Fruit fly (Drosophila melanogaster) Kc167 (cell line): ENCODE results near the gene Takl1.

Experiments
- Myc ChIP-seq: fragments of >200 bp; optimal IDR thresholded peaks from 2 replicates; lab custom pipeline; 2017; ENCODE audit warnings: missing external identifiers
- Sin3A ChIP-seq: fragments of >200 bp; optimal IDR thresholded peaks from 2 replicates; lab custom pipeline; 2018; ENCODE audit warnings: missing external identifiers
- h ChIP-seq: fragments of >200 bp; optimal IDR thresholded peaks from 3 replicates; lab custom pipeline; 2018; ENCODE audit warnings: missing external identifiers
- insv ChIP-seq: fragments of >200 bp; optimal IDR thresholded peaks from 3 replicates; lab custom pipeline; 2018; ENCODE audit warnings: missing external identifiers
- psq ChIP-seq: fragments of >200 bp; optimal IDR thresholded peaks from 2 replicates; lab custom pipeline; 2017; ENCODE audit warnings: missing external identifiers
- ttk ChIP-seq: sonication (Bioruptor generic); optimal IDR thresholded peaks from 2 replicates; lab custom pipeline; 2017; ENCODE audit warnings: missing external identifiers

Takl1 gene

DNA sequence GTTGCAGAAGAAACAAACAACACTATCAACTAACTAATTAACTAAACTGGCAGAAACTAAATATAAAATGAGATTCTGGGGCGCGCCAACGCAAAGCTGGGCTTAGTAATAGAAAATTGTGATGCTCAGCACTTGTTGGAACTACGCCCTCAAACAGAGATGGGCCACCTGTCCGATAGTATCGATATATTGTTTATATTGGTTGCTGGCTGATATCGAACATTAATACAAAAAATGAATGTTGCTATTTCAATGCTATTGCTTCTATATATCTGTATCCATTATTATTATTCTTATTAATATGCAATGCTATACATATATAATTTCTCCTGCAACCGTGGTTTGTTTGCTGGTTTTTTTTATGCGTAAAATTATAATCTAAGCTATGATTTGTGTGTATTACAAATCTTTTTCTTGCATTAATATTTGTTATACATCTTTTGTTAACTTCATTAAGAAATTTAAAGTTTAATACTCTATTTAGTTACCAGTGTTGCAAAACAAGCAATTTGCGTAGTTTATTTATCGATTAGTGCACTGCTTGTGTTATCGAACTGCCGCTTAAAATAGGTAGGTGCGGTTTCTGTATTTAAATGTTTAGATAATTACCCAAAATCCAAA is 10.1 kb downstream of the Takl1 start, which contains the start of gene CG31195:
TSS of gene CG31195 (minus strand) at position 195 of the 621 bp plus-strand sequence.
- TF ChIP-seq Myc (lab: Kevin White, UChicago) (no peak), insv (lab: Kevin White, UChicago) (no peak), h (lab: Kevin White, UChicago) (no peak), ttk (lab: Kevin White, UChicago) (no peak), Sin3A (lab: Kevin White, UChicago) (no peak), psq (lab: Kevin White, UChicago) (no peak)

DNA sequence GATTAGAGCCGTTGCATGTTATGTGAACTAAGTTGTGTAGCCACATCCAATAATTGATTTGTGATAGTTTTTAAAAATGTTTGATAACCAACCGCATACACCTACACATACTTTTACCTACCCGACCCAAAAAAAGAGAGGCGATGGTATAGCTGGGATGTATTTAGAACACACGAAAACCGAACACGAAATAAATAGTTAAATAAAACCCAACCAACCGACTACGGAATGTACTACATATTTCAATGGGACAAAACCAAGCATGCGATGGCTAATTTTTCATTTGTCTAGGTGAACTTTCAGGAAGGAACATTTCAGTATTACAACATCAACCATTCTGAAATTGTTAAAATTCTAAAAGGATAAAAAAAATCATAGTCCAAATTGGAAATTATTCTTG is 16.0 kb downstream of the Takl1 start, which contains the start of gene Syp:
TSS of gene Syp (plus strand) at position 301 of the 400 bp plus-strand sequence.
- TF ChIP-seq psq (lab: Kevin White, UChicago) = no peak
- TF ChIP-seq h (lab: Kevin White, UChicago) = no peak
- TF ChIP-seq Sin3A (lab: Kevin White, UChicago) = no peak
- no peak for TF ChIP-seq ttk (lab: Kevin White, UChicago)
- TF ChIP-seq insv (lab: Kevin White, UChicago) = no peak
- no peak for TF ChIP-seq Myc (lab: Kevin White, UChicago)

DNA sequence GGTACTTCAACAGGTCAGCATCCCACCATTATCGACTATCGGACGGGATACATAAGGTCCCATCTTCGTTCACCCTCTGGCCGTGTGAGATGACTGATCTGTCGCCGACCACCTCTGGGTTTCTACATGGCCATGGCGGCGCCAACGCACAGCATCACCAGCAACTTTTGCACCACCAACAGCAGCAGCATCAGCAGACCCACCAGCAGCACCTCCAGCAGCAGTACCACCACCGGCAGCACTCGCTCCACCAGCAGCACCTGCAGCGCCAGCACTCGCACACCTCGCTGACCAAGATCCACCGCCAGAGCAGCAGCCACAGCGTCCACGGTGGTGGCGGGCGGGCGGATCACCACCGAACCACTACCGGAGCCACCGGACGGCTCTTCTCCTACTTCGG is 17.4 kb downstream of the Takl1 start:
- no peak for TF ChIP-seq ttk (lab: Kevin White, UChicago)
- TF ChIP-seq insv (lab: Kevin White, UChicago) = no peak
- no peak for TF ChIP-seq psq (lab: Kevin White, UChicago)
- no peak for TF ChIP-seq Sin3A (lab: Kevin White, UChicago)
- no peak for TF ChIP-seq h (lab: Kevin White, UChicago)
- TF ChIP-seq Myc (lab: Kevin White, UChicago) = no peak

DNA sequence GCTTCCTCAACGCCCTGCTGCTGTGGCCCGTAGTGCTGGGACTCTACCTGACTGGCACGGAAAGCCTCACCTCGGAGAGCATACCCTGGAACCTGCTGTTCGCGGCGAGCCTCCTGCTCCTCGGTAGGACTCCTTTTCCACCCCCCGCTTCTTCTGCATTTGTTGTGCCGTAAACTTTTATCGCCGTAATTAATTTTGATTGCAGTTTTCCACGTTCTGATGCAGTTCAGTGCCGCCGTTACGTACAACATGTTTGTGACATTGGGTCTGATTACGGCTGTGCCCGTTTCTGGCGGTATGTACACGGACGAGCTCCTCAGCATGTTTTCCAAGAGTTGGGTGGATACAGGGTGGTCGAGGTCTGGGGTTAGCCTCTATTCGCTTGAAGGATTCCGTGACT is 22.9 kb downstream of the Takl1 start:
- TF ChIP-seq ttk (lab: Kevin White, UChicago) (no peak), Myc (lab: Kevin White, UChicago) (no peak), h (lab: Kevin White, UChicago) (no peak), psq (lab: Kevin White, UChicago) (no peak), insv (lab: Kevin White, UChicago) (no peak), Sin3A (lab: Kevin White, UChicago) (no peak)

DNA sequence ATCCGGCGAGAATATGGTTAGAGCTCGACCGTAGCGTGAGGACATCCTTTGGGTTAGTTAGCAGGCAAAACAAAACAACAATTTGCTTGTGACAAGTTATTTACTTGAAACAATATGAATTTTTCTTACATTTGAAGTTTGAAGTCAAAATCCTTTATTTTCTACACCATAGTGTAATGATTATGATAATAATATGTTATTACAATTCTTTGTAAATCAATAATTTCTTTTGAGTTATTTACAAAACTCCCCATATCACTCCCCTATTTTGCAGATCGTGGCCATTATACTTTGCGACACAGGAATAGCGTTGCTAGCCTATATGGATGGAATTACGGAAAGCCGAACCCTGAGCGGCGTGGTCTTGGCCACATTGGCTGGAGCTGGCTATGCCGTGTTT is 23.4 kb downstream of the Takl1 start, which contains the start of gene Prosalpha4T1:
TSS of gene Prosalpha4T1 (minus strand) at position 101 of the 400 bp plus-strand sequence.
- TF ChIP-seq ttk (lab: Kevin White, UChicago) (no peak), insv (lab: Kevin White, UChicago) (no peak), h (lab: Kevin White, UChicago) (no peak), Myc (lab: Kevin White, UChicago) (no peak), Sin3A (lab: Kevin White, UChicago) (no peak), psq (lab: Kevin White, UChicago) (no peak)

DNA sequence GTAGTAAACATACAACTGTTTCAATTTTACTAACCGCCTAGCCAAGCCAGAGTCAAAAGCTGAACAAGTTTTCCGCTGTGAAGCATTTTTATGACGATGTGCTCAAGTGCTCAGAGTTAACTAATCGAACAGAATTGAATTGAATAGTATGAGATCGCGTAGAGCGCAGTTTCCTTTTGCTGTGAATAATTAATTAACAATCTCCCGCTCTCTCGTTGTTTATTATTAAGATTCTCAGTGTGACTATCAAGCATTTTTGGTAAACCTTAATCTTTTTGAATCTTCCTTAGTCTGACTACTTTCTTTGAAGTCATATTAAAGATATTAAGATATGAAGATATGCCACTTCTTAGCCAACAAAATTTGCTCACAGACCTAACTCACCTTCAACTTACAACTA is 27.2 kb downstream of the Takl1 start, which contains the start of gene CG31200:
TSS of gene CG31200 (minus strand) at position 101 of the 400 bp plus-strand sequence.
- TF ChIP-seq Sin3A (lab: Kevin White, UChicago) = no peak
- no peak for TF ChIP-seq h (lab: Kevin White, UChicago)
- no peak for TF ChIP-seq insv (lab: Kevin White, UChicago)
- no peak for TF ChIP-seq ttk (lab: Kevin White, UChicago)
- TF ChIP-seq psq (lab: Kevin White, UChicago) = no peak
- no peak for TF ChIP-seq Myc (lab: Kevin White, UChicago)

DNA sequence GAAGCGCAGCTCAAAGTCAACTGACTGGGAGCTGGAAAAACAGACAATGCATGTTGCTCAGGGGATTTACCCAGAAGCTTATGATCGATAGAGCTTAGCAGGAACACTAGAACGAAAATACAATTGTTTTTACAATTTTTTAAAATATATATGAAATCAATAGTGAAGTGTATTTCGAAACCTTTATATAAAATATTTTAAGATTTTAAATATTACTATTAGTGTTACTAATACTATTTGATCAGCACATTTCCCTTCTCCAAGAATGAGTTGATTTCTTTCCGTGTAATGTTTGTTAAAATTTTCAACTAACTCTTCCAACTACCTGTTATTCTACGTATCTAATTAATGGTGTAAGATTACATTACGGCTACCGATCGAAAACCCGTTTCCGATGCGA is 28.6 kb downstream of the Takl1 start, which contains the start of gene CG31199:
TSS of gene CG31199 (minus strand) at position 101 of the 400 bp plus-strand sequence.
- TF ChIP-seq Myc (lab: Kevin White, UChicago) = no peak
- TF ChIP-seq psq (lab: Kevin White, UChicago) = no peak
- TF ChIP-seq Sin3A (lab: Kevin White, UChicago) = no peak
- TF ChIP-seq ttk (lab: Kevin White, UChicago) = no peak
- TF ChIP-seq insv (lab: Kevin White, UChicago) = no peak

DNA sequence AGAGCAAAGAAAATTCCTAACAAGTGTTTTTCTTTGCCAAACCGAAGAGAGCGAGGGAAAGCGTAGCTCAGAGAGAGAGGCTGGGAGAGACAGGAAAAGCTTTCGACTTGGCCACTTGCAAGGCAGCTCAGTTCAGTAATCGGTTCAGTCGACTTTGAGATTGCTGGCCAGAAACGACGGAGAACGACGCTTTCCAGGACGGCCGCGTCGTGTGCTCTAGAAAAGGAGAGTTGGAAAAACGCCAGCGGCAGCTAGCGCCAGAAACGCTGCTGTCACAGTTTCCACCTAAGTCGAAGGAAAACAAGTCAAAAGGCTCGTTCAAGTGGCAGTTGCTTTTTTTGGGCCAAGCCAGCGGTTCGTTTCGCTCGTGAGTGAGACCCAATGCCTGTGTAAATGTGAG is 32.4 kb downstream of the Takl1 start, which contains the start of gene CG42322:
TSS of gene CG42322 (plus strand) at position 138 of the 400 bp plus-strand sequence.
- TF ChIP-seq ttk (lab: Kevin White, UChicago) = no peak
- no peak for TF ChIP-seq h (lab: Kevin White, UChicago)
- TF ChIP-seq Myc (lab: Kevin White, UChicago) = no peak
- TF ChIP-seq Sin3A (lab: Kevin White, UChicago) = no peak
- no peak for TF ChIP-seq insv (lab: Kevin White, UChicago)
- TF ChIP-seq psq (lab: Kevin White, UChicago) = no peak

DNA sequence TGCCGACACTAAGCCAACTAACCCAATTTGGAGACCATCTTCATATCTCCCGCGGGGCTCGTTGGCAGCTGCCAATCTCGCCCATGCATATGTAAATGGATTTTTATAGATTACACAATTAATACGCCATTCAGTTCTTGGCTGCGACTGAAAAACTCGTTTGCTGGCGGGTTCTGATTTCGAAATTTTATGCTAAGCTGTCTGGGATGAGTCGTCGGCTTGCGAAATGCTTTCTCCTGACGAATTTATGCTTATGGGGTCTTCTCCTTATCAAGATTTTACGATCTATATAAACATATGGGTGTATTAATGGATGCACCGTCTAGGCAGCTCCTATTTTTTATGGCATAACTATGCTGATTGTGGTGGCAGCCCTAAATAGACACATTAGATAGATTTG is 33.4 kb downstream of the Takl1 start, which contains the start of gene CG17267:
TSS of gene CG17267 (minus strand) at position 101 of the 400 bp plus-strand sequence.
- TF ChIP-seq Sin3A (lab: Kevin White, UChicago) (no peak), h (lab: Kevin White, UChicago) (no peak), psq (lab: Kevin White, UChicago) (no peak), Myc (lab: Kevin White, UChicago) (no peak), ttk (lab: Kevin White, UChicago) (no peak), insv (lab: Kevin White, UChicago) (no peak)

DNA sequence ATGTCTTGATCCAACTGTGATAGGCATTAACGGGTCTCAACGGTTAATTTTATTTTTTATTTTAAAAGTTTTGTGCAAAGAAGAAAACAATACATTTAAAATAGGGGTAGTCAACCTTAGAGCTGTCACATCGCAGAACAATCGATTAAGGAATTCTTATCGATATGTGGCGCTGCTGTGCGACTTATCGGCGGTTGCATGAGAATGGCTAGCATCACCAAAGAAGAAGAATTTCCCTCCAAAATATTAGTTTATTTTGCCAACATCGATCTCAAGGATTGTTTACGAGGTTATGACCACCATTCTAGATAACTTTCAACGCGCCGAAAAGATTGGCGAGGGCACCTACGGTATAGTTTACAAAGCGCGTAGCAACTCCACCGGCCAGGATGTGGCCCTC is 37.0 kb downstream of the Takl1 start, which contains the start of gene Cdk2:
TSS of gene Cdk2 (plus strand) at position 219 of the 400 bp plus-strand sequence.
- TF ChIP-seq psq (lab: Kevin White, UChicago) (no peak), h (lab: Kevin White, UChicago) (no peak), insv (lab: Kevin White, UChicago) (no peak), Sin3A (lab: Kevin White, UChicago) (no peak), ttk (lab: Kevin White, UChicago) (no peak), Myc (lab: Kevin White, UChicago) (no peak)

DNA sequence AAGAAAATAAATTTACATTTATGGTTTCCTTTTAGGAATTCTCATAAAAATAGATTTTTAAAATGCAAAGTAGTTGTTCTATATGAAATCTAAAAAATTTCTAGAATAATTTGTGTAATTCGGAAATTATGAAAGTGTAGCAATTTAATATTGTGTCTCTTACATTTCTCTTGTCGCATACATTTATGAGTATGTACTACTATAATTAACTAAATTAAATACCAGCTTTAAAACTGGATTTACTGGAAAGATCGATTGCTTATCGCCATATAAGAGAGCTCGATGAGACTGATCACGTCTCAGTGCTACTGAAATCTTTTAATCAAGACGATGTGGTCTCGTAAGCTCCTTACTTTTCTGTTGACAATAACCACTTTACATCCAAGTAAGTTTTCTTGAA is 41.1 kb downstream of the Takl1 start, which contains the start of gene CG31205:
TSS of gene CG31205 (plus strand) at position 301 of the 400 bp plus-strand sequence.
- TF ChIP-seq Sin3A (lab: Kevin White, UChicago) (no peak), ttk (lab: Kevin White, UChicago) (no peak), Myc (lab: Kevin White, UChicago) (no peak), h (lab: Kevin White, UChicago) (no peak), psq (lab: Kevin White, UChicago) (no peak), insv (lab: Kevin White, UChicago) (no peak)
